Worm (Caenorhabditis elegans): Measurements from ENCODE around the gene fbxa-219.

Gene fbxa-219

DNA sequence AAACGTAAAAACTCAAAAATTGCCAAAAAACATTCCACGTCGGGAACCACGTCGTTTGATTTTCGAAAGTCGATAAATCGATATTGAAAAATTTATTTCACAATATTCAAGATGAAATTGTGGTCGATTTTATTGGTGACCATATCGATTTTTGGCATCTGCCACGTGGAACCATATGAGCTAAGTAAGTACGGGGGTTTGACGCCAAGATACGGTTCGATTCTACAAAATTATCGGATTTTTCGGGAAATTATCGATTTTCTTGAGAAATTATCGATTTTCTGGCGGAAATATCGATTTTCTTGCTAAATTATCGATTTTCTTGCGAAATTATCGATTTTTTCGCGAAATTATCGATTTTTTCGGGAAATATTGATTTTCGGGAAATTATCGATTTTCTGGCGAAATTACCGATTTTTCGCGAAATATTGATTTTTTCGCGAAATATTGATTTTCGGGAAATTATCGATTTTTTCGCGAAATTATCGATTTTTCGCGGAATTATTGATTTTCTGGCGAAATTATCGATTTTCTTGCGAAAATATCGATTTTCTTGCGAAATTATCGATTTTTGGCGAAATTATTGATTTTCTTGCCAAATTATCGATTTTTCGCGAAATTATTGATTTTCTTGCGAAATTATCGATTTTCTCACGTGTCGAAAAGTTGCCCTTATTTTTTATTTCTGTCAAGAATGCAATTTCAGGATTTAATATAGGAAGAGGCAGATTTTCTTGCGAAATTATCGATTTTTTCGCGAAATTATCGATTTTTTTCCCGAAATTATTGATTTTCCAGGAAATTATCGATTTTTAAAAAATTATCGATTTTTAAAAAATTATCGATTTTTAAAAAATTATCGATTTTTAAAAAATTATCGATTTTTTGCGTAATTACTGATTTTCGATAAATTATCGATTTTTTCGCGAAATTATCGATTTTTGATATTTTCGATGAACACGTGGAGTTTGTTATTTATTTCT is 8.9 kb upstream of the fbxa-219 start, which contains the start of gene Y54F10BM.3:
Gene Y54F10BM.3, plus strand, starts transcription at position 51 of the 983 bp plus-strand sequence.
- no peak for TF ChIP-seq unc-62 (GFP tag; optimal IDR thresholded peaks at IDR 0.05)

ce11 chrIII:2283341-2283847 is 7.8 kb upstream of the fbxa-219 start:
- TF ChIP-seq unc-62 (GFP tag; optimal IDR thresholded peaks at IDR 0.05): no peak

DNA sequence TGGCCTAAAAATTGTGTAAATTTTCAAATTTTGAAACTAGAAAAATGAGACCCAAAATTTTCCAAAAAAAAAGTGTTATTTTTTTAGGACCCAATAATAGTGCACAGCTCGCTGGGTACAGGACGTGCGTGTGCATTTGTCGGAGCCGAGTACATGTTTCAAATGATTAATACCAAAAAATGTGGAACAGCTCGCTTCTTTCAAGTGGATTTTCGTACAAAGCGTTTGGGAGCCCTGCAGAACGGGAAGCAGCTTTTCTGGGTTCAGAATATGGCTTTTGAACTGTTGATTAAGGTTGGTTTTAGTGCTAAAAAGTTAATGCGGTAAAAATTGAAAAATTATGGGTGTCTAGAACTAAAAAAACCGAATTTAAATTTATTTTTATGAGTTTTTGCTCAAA is 3.0 kb upstream of the fbxa-219 start:
- no peak for TF ChIP-seq unc-62 (GFP tag; optimal IDR thresholded peaks at IDR 0.05)

- no peak for TF ChIP-seq unc-62 (GFP tag; optimal IDR thresholded peaks at IDR 0.05)
Measured at ce11 chrIII:2294736-2295135, 3.5 kb downstream of the fbxa-219 start.

ce11 chrIII:2304149-2304548 is 12.9 kb downstream of the fbxa-219 start:
- no peak for TF ChIP-seq unc-62 (GFP tag; optimal IDR thresholded peaks at IDR 0.05)

- TF ChIP-seq unc-62 (GFP tag; optimal IDR thresholded peaks at IDR 0.05): no peak
Measured at ce11 chrIII:2304867-2305266, 13.7 kb downstream of the fbxa-219 start, which contains the start of gene Y54F10BM.9. TSS of gene Y54F10BM.9 (minus strand) at chrIII:2304927.

DNA sequence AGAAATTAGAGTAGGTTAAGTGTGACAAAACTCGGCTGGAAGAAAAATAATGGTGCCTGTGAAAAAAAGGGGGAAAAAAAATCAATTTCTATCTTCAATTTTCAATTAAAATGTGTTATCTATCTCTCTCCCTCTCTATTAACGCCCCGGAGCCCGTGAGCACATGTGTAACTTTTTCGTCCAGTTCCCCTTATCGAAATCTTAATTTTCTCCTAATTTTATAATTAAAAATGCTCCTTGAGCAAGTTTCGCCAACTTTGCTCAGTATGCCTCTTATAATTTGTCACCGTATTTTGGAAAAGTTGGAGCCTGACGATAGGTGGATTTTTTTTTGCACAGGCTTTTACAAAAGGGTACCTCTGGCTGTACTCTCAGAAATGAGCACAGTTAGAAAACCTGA is 16.8 kb downstream of the fbxa-219 start, which contains the start of the genes fbxa-1 and Y54F10BM.20:
Gene fbxa-1, minus strand, starts transcription at position 101 of the 400 bp plus-strand sequence.
Gene Y54F10BM.20, plus strand, starts transcription at position 231 of the 400 bp plus-strand sequence.
- no peak for TF ChIP-seq unc-62 (GFP tag; optimal IDR thresholded peaks at IDR 0.05)

DNA sequence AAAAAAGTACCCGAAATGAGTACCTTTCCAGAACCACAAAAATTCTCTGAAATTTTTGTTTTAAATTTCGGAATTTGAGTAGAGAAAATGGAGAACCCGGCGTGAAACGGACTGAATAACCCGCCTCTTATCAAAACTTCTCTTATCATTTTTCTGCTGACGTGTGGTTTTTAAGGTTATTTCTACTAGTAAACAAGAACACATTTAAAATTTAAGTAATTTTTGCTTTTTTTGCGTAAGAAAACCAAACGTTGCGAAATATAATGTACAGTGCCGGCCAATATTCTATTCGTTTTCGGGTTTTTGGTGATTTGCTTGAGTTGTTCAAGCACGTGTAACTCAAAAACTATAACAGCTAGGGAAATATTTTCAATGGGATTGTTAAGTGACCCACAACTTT is 19.8 kb downstream of the fbxa-219 start:
- no peak for TF ChIP-seq unc-62 (GFP tag; optimal IDR thresholded peaks at IDR 0.05)

ce11 chrIII:2313985-2314494 is 22.8 kb downstream of the fbxa-219 start, which contains the start of the genes fbxa-66 and iffb-1:
TSS of gene fbxa-66 (minus strand) at chrIII:2314035.
TSS of gene iffb-1 (plus strand) at chrIII:2314436.
- no peak for TF ChIP-seq unc-62 (GFP tag; optimal IDR thresholded peaks at IDR 0.05)

DNA sequence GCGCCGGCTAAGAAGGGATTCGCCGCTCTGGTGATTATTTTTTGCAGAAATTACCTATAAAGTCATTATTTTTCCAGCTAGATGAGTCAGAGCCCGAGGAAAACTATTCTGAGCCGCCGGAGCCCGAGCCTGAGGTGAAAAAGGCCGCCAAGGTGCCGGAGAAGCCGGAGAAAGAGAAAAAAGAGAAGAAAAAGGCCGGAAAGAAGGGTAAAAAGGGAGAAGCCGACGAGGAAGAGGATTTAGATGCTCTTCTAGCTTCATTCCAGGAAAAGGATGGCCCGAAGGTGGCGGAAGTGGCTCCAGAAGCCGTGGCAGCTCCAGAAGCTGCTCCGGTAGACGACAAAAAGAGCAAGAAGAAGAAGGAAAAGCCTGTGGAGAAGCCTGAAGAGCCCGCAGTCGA is 23.5 kb downstream of the fbxa-219 start:
- TF ChIP-seq unc-62 (GFP tag; optimal IDR thresholded peaks at IDR 0.05): no peak

ce11 chrIII:2316439-2316838 is 25.2 kb downstream of the fbxa-219 start:
- TF ChIP-seq unc-62 (GFP tag; optimal IDR thresholded peaks at IDR 0.05): no peak

DNA sequence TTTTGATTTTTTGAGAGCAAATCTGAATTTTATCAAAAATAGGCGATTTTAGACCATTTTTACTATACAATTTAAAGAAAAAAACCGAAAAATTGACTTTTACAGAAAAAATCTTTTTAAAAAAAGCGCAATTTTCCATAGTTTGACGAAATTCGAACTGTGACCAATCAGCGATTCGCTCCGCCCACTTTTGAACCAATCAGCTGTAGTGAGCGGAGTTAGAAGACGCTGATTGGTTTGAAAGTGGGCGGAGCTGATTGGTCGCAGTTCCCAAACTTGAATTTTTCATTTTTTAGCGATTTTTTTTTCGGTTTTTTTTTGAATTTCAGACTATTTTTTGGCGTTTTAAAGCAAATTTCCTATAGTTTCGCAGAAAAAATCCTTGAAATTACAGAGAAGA is 33.5 kb downstream of the fbxa-219 start:
- TF ChIP-seq unc-62 (GFP tag; optimal IDR thresholded peaks at IDR 0.05): no peak

- no peak for TF ChIP-seq unc-62 (GFP tag; optimal IDR thresholded peaks at IDR 0.05)
Measured at ce11 chrIII:2328612-2329011, 37.4 kb downstream of the fbxa-219 start.

- TF ChIP-seq unc-62 (GFP tag; optimal IDR thresholded peaks at IDR 0.05): no peak
Measured at ce11 chrIII:2329336-2329735, 38.1 kb downstream of the fbxa-219 start, which contains the start of gene Y54F10BM.12. TSS of gene Y54F10BM.12 (minus strand) at chrIII:2329679.

- TF ChIP-seq unc-62 (GFP tag; optimal IDR thresholded peaks at IDR 0.05): no peak
Measured at ce11 chrIII:2330389-2330788, 39.2 kb downstream of the fbxa-219 start.

DNA sequence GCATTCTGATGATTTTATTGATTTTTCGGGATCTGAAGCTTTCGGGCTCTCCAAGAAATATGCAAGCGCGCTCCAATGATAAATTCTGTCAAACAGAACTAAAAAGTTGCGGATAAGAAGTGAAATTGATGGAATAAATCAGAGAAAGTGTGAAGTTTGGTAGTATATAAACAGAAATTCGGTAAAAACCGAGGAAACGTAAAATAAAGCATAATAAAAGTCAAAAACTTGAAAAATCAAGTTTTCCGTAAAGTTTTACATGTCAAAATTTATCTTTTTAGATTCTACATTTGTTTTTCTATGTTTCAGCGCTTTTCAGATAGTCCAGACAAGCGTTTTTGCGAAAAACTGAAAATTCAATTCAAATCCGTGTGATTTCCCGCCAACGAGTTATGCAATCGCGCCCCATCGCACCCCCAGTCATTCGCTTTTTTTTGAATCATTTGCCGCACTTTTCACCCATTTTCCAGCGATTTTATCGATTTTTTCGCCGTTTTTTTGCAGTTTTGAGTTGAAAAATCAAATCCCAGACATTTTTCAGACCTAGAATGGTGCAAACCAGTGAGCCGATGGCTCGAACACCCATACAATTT is 39.9 kb downstream of the fbxa-219 start, which contains the start of the genes Y54F10BM.13 and ppm-1.D:
Gene Y54F10BM.13, minus strand, starts transcription at position 51 of the 593 bp plus-strand sequence.
Gene ppm-1.D, plus strand, starts transcription at position 540 of the 593 bp plus-strand sequence.
- no peak for TF ChIP-seq unc-62 (GFP tag; optimal IDR thresholded peaks at IDR 0.05)

All from whole organism, dauer.